Fruit fly (Drosophila melanogaster) whole organism, embryonic: ENCODE results near the gene Gmppb.

Experiments
- Asciz ChIP-seq: fragments of 200-800 bp; sonication (Bioruptor generic); optimal IDR thresholded peaks from 2 replicates; lab custom pipeline; 2017; ENCODE audit warnings: missing biosample characterization, mild to moderate bottlenecking, missing genetic modification characterization, missing genetic modification reagents
- CG10654 ChIP-seq: fragments of 200-800 bp; sonication (Bioruptor generic); optimal IDR thresholded peaks from 2 replicates; lab custom pipeline; 2016; ENCODE audit warnings: missing biosample characterization, missing genetic modification characterization
- CG12769 ChIP-seq: fragments of 200-800 bp; sonication (Bioruptor generic); optimal IDR thresholded peaks from 2 replicates; lab custom pipeline; 2019; ENCODE audit warnings: missing biosample characterization, mild to moderate bottlenecking, missing genetic modification characterization, moderate library complexity
- CG13894 ChIP-seq: fragments of 200-800 bp; sonication (Bioruptor generic); optimal IDR thresholded peaks from 3 replicates; lab custom pipeline; 2018; ENCODE audit warnings: missing biosample characterization, mild to moderate bottlenecking, missing genetic modification characterization, moderate library complexity
- CG14441 ChIP-seq: fragments of 200-800 bp; sonication (Bioruptor generic); IDR thresholded peaks from 2 replicates; pipeline ENCODE4 v1.3.6; 2022; ENCODE audit warnings: missing biosample characterization, missing genetic modification characterization
- CG1603 ChIP-seq: fragments of 200-800 bp; sonication (Bioruptor generic); optimal IDR thresholded peaks from 2 replicates; lab custom pipeline; 2019; ENCODE audit warnings: missing biosample characterization, mild to moderate bottlenecking, missing genetic modification characterization, moderate library complexity
- CG16779 ChIP-seq: fragments of 200-800 bp; sonication (Bioruptor generic); IDR thresholded peaks from 2 replicates; pipeline ENCODE4 v1.3.6; 2022; ENCODE audit warnings: missing biosample characterization, missing genetic modification characterization
- CG2202 ChIP-seq: fragments of 200-800 bp; sonication (Bioruptor generic); optimal IDR thresholded peaks from 2 replicates; lab custom pipeline; 2018; ENCODE audit warnings: missing biosample characterization, mild to moderate bottlenecking, missing genetic modification characterization
- CG4404 ChIP-seq: fragments of 200-800 bp; sonication (Bioruptor generic); IDR thresholded peaks from 2 replicates; pipeline ENCODE4 v1.3.6; 2022; ENCODE audit warnings: missing biosample characterization, missing genetic modification characterization
- CG4820 ChIP-seq: fragments of 200-800 bp; sonication (Bioruptor generic); optimal IDR thresholded peaks from 3 replicates; lab custom pipeline; 2016; ENCODE audit warnings: missing biosample characterization, missing genetic modification characterization
- Chrac-16 ChIP-seq: fragments of 200-800 bp; sonication (Bioruptor generic); optimal IDR thresholded peaks from 3 replicates; lab custom pipeline; 2016; ENCODE audit warnings: missing biosample characterization, missing genetic modification characterization
- D19B ChIP-seq: fragments of 200-800 bp; sonication (Bioruptor generic); optimal IDR thresholded peaks from 2 replicates; lab custom pipeline; 2017; ENCODE audit warnings: missing biosample characterization, mild to moderate bottlenecking, missing genetic modification characterization
- Dip3 ChIP-seq: fragments of 200-800 bp; sonication (Bioruptor generic); optimal IDR thresholded peaks from 3 replicates; lab custom pipeline; 2016; ENCODE audit warnings: missing biosample characterization, missing genetic modification characterization
- Hr39 ChIP-seq: fragments of >200 bp; optimal IDR thresholded peaks from 2 replicates; lab custom pipeline; 2017
- Kr ChIP-seq: fragments of 200-800 bp; sonication (Bioruptor generic); optimal IDR thresholded peaks from 2 replicates; lab custom pipeline; 2017; ENCODE audit warnings: missing biosample characterization, mild to moderate bottlenecking, missing genetic modification characterization
- Lhr ChIP-seq: fragments of 200-800 bp; sonication (Bioruptor generic); optimal IDR thresholded peaks from 3 replicates; lab custom pipeline; 2017; ENCODE audit warnings: mild to moderate bottlenecking, missing biosample characterization, missing genetic modification reagents, missing genetic modification characterization
- Med ChIP-seq: fragments of 200-800 bp; sonication (Bioruptor generic); peaks from one replicate; lab custom pipeline; 2016; ENCODE audit warnings: missing biosample characterization, missing genetic modification characterization, mild to moderate bottlenecking, inconsistent platforms, moderate library complexity
- NC2β ChIP-seq: fragments of 200-800 bp; sonication (Bioruptor generic); optimal IDR thresholded peaks from 2 replicates; lab custom pipeline; 2016; ENCODE audit warnings: missing biosample characterization, missing genetic modification characterization
- Pdp1 ChIP-seq, 2 experiments: fragments of 200-800 bp; sonication (Bioruptor generic); optimal IDR thresholded peaks; 3 replicates each; lab custom pipeline; 2016; ENCODE audit warnings: missing biosample characterization in 2 of 2, missing genetic modification characterization in 2 of 2, mild to moderate bottlenecking in 1 of 2, moderate library complexity in 1 of 2
- Rx ChIP-seq: fragments of 200-800 bp; sonication (Bioruptor generic); IDR thresholded peaks from 2 replicates; pipeline ENCODE4 v1.3.6; 2022; ENCODE audit warnings: missing biosample characterization, missing genetic modification characterization
- Six4 ChIP-seq: fragments of 200-800 bp; sonication (Bioruptor generic); optimal IDR thresholded peaks from 2 replicates; lab custom pipeline; 2016; ENCODE audit warnings: missing biosample characterization, missing genetic modification characterization
- Stat92E ChIP-seq, 3 experiments: fragments of >200 bp in 2 of 3; fragments of 200-800 bp in 1 of 3; sonication (Bioruptor generic) in 1 of 3; optimal IDR thresholded peaks; 2 replicates each; lab custom pipeline; 2017 to 2019; ENCODE audit warnings: missing biosample characterization in 3 of 3, missing genetic modification characterization in 3 of 3, mild to moderate bottlenecking in 1 of 3, moderate library complexity in 1 of 3
- ac ChIP-seq: fragments of 200-800 bp; sonication (Bioruptor generic); optimal IDR thresholded peaks from 3 replicates; lab custom pipeline; 2017; ENCODE audit warnings: missing biosample characterization, mild to moderate bottlenecking, missing genetic modification characterization
- ash1 ChIP-seq: fragments of 200-800 bp; sonication (Bioruptor generic); optimal IDR thresholded peaks from 2 replicates; lab custom pipeline; 2018; ENCODE audit warnings: missing biosample characterization, mild to moderate bottlenecking, missing genetic modification characterization
- cad ChIP-seq: fragments of >200 bp; optimal IDR thresholded peaks from 2 replicates; lab custom pipeline; 2017; ENCODE audit warnings: missing biosample characterization, missing genetic modification characterization
- dati ChIP-seq: fragments of 200-800 bp; sonication (Bioruptor generic); IDR thresholded peaks from 2 replicates; pipeline ENCODE4 v1.3.6; 2022; ENCODE audit warnings: missing biosample characterization, missing genetic modification characterization
- jigr1 ChIP-seq: fragments of 200-800 bp; sonication (Bioruptor generic); IDR thresholded peaks from 3 replicates; pipeline ENCODE4 v1.3.6; 2022; ENCODE audit warnings: missing biosample characterization, missing genetic modification characterization
- ken ChIP-seq: fragments of 200-800 bp; sonication (Bioruptor generic); IDR thresholded peaks from 3 replicates; pipeline ENCODE4 v1.3.6; 2022; ENCODE audit warnings: missing biosample characterization, missing genetic modification characterization
- mam ChIP-seq: fragments of 200-800 bp; sonication (Bioruptor generic); optimal IDR thresholded peaks from 3 replicates; lab custom pipeline; 2016; ENCODE audit warnings: missing biosample characterization, missing genetic modification characterization
- pan ChIP-seq, 4 experiments: fragments of >200 bp in 3 of 4; fragments of 200-800 bp in 1 of 4; sonication (Bioruptor generic) in 1 of 4; optimal IDR thresholded peaks in 3 of 4; IDR thresholded peaks in 1 of 4; 2 replicates each; pipeline versions ENCODE4 v1.3.6 to Lab custom; 2017 to 2022; ENCODE audit warnings: missing biosample characterization in 2 of 4, missing genetic modification characterization in 2 of 4, mixed read lengths in 1 of 4
- pum ChIP-seq: fragments of 200-800 bp; sonication (Bioruptor generic); optimal IDR thresholded peaks from 2 replicates; lab custom pipeline; 2016; ENCODE audit warnings: missing biosample characterization, missing genetic modification characterization
- sc ChIP-seq, 3 experiments: fragments of >200 bp in 2 of 3; fragments of 200-800 bp in 1 of 3; sonication (Bioruptor generic) in 1 of 3; optimal IDR thresholded peaks; 2 replicates in 2 of 3; 3 replicates in 1 of 3; lab custom pipeline; 2017; ENCODE audit warnings: mild to moderate bottlenecking in 1 of 3, missing biosample characterization in 1 of 3, missing genetic modification characterization in 1 of 3, missing genetic modification reagents in 1 of 3
- scrt ChIP-seq: fragments of 200-800 bp; sonication (Bioruptor generic); optimal IDR thresholded peaks from 2 replicates; lab custom pipeline; 2018; ENCODE audit warnings: missing biosample characterization, mild to moderate bottlenecking, missing genetic modification characterization, moderate library complexity
- seq ChIP-seq: fragments of 200-800 bp; sonication (Bioruptor generic); IDR thresholded peaks from 2 replicates; pipeline ENCODE4 v1.3.6; 2022; ENCODE audit warnings: missing biosample characterization, missing genetic modification characterization
- tin ChIP-seq: fragments of 200-800 bp; sonication (Bioruptor generic); optimal IDR thresholded peaks from 3 replicates; lab custom pipeline; 2016; ENCODE audit warnings: missing biosample characterization, missing genetic modification characterization
- trem ChIP-seq: fragments of 200-800 bp; optimal IDR thresholded peaks from 3 replicates; lab custom pipeline; 2019; ENCODE audit warnings: missing biosample characterization, mild to moderate bottlenecking, missing genetic modification characterization, moderate library complexity
- z ChIP-seq: fragments of 200-800 bp; sonication (Bioruptor generic); IDR thresholded peaks from 3 replicates; pipeline ENCODE4 v1.3.6; 2022; ENCODE audit warnings: missing biosample characterization, missing genetic modification characterization
- zen ChIP-seq: fragments of 200-800 bp; sonication (Bioruptor generic); optimal IDR thresholded peaks from 3 replicates; lab custom pipeline; 2018; ENCODE audit warnings: missing biosample characterization, mild to moderate bottlenecking, missing genetic modification characterization, moderate library complexity

The Gmppb gene

DNA sequence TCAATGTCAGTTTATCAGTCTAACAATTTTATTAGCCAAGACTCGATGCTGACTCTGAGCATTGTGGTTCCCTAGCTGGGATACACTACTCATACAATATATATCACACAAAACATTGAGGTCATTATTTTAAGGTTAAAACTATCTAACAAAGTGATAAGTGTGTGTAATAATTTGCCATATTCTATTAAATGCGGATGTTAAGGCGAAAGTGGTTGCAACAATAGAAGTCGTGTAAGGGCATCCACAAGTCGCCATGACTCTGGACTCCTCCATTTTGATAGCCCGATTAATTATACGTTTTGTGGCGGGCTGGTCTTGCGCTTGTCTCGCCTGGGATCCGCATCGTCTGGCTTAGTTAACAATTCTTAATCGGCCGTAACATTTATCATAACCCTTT lies 35.5 kb downstream of the Gmppb start (continued):
- TF ChIP-seq pum (GFP tag; lab: Kevin White, UChicago) = peak; percentile 47
- TF ChIP-seq jigr1 = no peak
- TF ChIP-seq seq (GFP tag; lab: Robert Waterston, UW) = no peak
- peak; percentile 62 for TF ChIP-seq ken (GFP tag; lab: Robert Waterston, UW)
- peak; percentile 27 for TF ChIP-seq Chrac-16 (GFP tag; lab: Kevin White, UChicago)
- no peak; the same call in none of the 2 replicates for TF ChIP-seq CG4404 (GFP tag; lab: Robert Waterston, UW)
- peak; percentile 46 for TF ChIP-seq trem
- no peak for TF ChIP-seq z (GFP tag; lab: Robert Waterston, UW)
- TF ChIP-seq CG2202 (tag; lab: Kevin White, UChicago) = peak; percentile 58
- no peak for TF ChIP-seq pan (optimal IDR thresholded peaks at IDR 0.05; lab: Kevin White, UChicago)
- no peak for TF ChIP-seq pan (GFP tag; optimal IDR thresholded peaks at IDR 0.05 in 1 of 2, IDR thresholded peaks at IDR 0.05 in 1 of 2)
- TF ChIP-seq CG16779 (GFP tag; lab: Robert Waterston, UW) = no peak
- TF ChIP-seq Lhr (GFP tag; lab: Kevin White, UChicago) = no peak
- TF ChIP-seq Med = peak; percentile 83
- TF ChIP-seq CG4820 (GFP tag; lab: Kevin White, UChicago) = peak; percentile 7
- TF ChIP-seq CG14441 (GFP tag; lab: Robert Waterston, UW) = 0 out of 2 replicates have a peak, but pooled peaks have one; percentile 15
- TF ChIP-seq CG12769 (tag; lab: Kevin White, UChicago) = peak; percentile 56
- TF ChIP-seq scrt = no peak
- TF ChIP-seq sc (optimal IDR thresholded peaks at IDR 0.05; lab: Kevin White, UChicago) = no peak
- peak; percentile 41 for TF ChIP-seq sc (GFP tag; optimal IDR thresholded peaks at IDR 0.05; lab: Kevin White, UChicago)
- no peak for TF ChIP-seq mam
- no peak for TF ChIP-seq Dip3 (GFP tag; lab: Kevin White, UChicago)
- TF ChIP-seq CG1603 (tag; lab: Kevin White, UChicago) = peak; percentile 84
- peak; percentile 28 for TF ChIP-seq Six4 (GFP tag; lab: Kevin White, UChicago)
- TF ChIP-seq dati (GFP tag; lab: Robert Waterston, UW) = no peak
- TF ChIP-seq Stat92E (GFP tag; optimal IDR thresholded peaks at IDR 0.05; lab: Kevin White, UChicago) = peak in 1 of 3 experiments; percentile 27
- no peak for TF ChIP-seq Rx (GFP tag; lab: Robert Waterston, UW)
- TF ChIP-seq Asciz (GFP tag; lab: Kevin White, UChicago) = peak; percentile 10
- TF ChIP-seq Pdp1 (GFP tag; optimal IDR thresholded peaks at IDR 0.05; lab: Kevin White, UChicago) = peak in 1 of 2 experiments; percentile 44
- peak; percentile 33 for TF ChIP-seq tin (GFP tag; lab: Kevin White, UChicago)
- TF ChIP-seq NC2β (GFP tag; lab: Kevin White, UChicago) = peak; percentile 8
- TF ChIP-seq, all 482 proteins: peak for 137

DNA sequence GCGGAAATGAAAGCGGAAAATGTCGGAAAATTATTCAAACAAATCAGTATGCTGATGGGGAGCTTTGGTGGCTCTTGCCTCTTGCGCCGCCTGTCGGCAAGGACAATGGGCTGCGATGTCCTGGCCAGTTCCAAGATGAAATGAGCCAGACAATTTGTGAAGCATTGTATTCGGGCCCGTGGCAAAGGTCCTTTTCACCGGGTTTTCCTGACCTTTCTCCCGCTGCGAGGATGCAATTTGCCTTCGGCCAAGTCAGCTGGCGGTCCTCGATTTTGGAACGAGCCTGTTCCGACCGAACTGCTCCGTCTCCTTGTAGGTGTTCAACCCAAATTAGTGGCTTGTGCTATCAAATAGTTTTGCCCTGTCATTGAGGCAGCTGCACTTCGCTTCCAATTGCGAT lies 36.1 kb downstream of the Gmppb start:
- TF ChIP-seq D19B = no peak
- no peak for TF ChIP-seq Hr39 (lab: Kevin White, UChicago)
- TF ChIP-seq ac = peak; percentile 13
- TF ChIP-seq CG13894 (tag; lab: Kevin White, UChicago) = no peak
- TF ChIP-seq ash1 (GFP tag; lab: Kevin White, UChicago) = no peak
- TF ChIP-seq CG10654 (GFP tag; lab: Kevin White, UChicago) = no peak
- no peak for TF ChIP-seq Kr (GFP tag; lab: Kevin White, UChicago)
- TF ChIP-seq cad (GFP tag; lab: Kevin White, UChicago) = peak; percentile 70
- TF ChIP-seq zen (tag; lab: Kevin White, UChicago) = peak; percentile 92
